Fruit fly (Drosophila melanogaster) whole organism, wandering third instar larva: ENCODE data around the gene CG15170.

Experiments used
- CG9705 ChIP-seq: fragments of 200-800 bp; sonication (Bioruptor generic); optimal IDR thresholded peaks from 2 replicates; lab custom pipeline; 2018; ENCODE audit warnings: missing biosample characterization, mild to moderate bottlenecking, missing genetic modification characterization
- Hnf4 ChIP-seq: fragments of 200-800 bp; sonication (Bioruptor generic); optimal IDR thresholded peaks from 2 replicates; lab custom pipeline; 2016; ENCODE audit warnings: missing biosample characterization, mild to moderate bottlenecking, missing genetic modification characterization
- dmrt93B ChIP-seq: fragments of 200-800 bp; sonication (Bioruptor generic); optimal IDR thresholded peaks from 2 replicates; lab custom pipeline; 2018; ENCODE audit warnings: missing biosample characterization, mild to moderate bottlenecking, missing genetic modification characterization
- ey ChIP-seq: fragments of 200-800 bp; sonication (Bioruptor generic); optimal IDR thresholded peaks from 2 replicates; lab custom pipeline; 2016; ENCODE audit warnings: missing biosample characterization, missing genetic modification characterization
- h ChIP-seq: fragments of 200-800 bp; sonication (Bioruptor generic); optimal IDR thresholded peaks from 3 replicates; lab custom pipeline; 2016; ENCODE audit warnings: missing biosample characterization, mild to moderate bottlenecking, missing genetic modification characterization
- psq ChIP-seq: fragments of 200-800 bp; sonication (Bioruptor generic); optimal IDR thresholded peaks from 3 replicates; lab custom pipeline; 2017; ENCODE audit warnings: missing biosample characterization, mild to moderate bottlenecking, missing genetic modification characterization, moderate library complexity
- rgr ChIP-seq: fragments of 200-800 bp; sonication (Bioruptor generic); optimal IDR thresholded peaks from 3 replicates; lab custom pipeline; 2016; ENCODE audit warnings: missing biosample characterization, mild to moderate bottlenecking, missing genetic modification characterization
- sv ChIP-seq: fragments of 200-800 bp; sonication (Bioruptor generic); optimal IDR thresholded peaks from 3 replicates; lab custom pipeline; 2016; ENCODE audit warnings: missing biosample characterization, missing genetic modification characterization
- usp ChIP-seq: fragments of >200 bp; optimal IDR thresholded peaks from 2 replicates; lab custom pipeline; 2017; ENCODE audit warnings: missing biosample characterization, missing genetic modification characterization

DNA sequence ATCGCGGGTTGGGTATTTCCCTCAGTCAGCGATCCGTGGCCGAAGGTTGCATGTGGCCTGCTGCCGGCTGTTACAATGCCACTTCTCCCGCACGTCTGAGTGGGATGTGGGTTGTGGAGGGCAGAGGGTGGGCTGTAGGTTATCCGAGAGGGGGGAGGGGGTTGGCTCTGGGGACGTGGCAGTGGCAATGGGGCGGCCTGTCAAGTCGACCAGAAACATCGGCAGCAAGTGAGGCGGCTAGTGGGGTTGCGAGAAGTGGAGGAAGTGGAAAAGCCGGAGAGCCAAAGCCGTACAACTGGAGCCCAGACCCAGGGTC is 34.7 kb upstream of the CG15170 start:
- TF ChIP-seq ey (GFP tag; lab: Kevin White, UChicago) (no peak), h (GFP tag; lab: Kevin White, UChicago) (no peak), Hnf4 (GFP tag; lab: Kevin White, UChicago) (no peak), rgr (GFP tag; lab: Kevin White, UChicago) (no peak), psq (GFP tag; lab: Kevin White, UChicago) (no peak), sv (GFP tag; lab: Kevin White, UChicago) (no peak), usp (no peak), CG9705 (GFP tag; lab: Kevin White, UChicago) (no peak), dmrt93B (GFP tag; lab: Kevin White, UChicago) (no peak)
